Worm (Caenorhabditis elegans) whole organism, late embryonic: Measurements from ENCODE around the gene T13F2.6.

ENCODE experiments used
- C08G9.2 ChIP-seq: sonication (generic microtip); optimal IDR thresholded peaks from 2 replicates; lab custom pipeline; 2016; ENCODE audit warnings: mild to moderate bottlenecking, missing genetic modification characterization, moderate library complexity, missing compliant biosample characterization
- ceh-14 ChIP-seq: sonication (generic microtip); optimal IDR thresholded peaks from 2 replicates; lab custom pipeline; 2016; ENCODE audit warnings: missing genotype, missing genetic modification characterization, missing compliant biosample characterization
- ceh-18 ChIP-seq: sonication (generic microtip); optimal IDR thresholded peaks from 2 replicates; lab custom pipeline; 2016; ENCODE audit warnings: missing genetic modification characterization, missing compliant biosample characterization
- dve-1 ChIP-seq: sonication (generic microtip); optimal IDR thresholded peaks from 2 replicates; lab custom pipeline; 2017; ENCODE audit warnings: antibody characterized with exemption, mild to moderate bottlenecking, missing genetic modification characterization, missing compliant biosample characterization
- elt-2 ChIP-seq: sonication (generic microtip); optimal IDR thresholded peaks from 2 replicates; lab custom pipeline; 2016; ENCODE audit warnings: missing genetic modification reagents, missing genetic modification characterization, missing compliant biosample characterization
- gmeb-2 ChIP-seq: sonication (generic microtip); optimal IDR thresholded peaks from 2 replicates; lab custom pipeline; 2016; ENCODE audit warnings: missing genetic modification characterization, inconsistent platforms, missing compliant biosample characterization
- hlh-6 ChIP-seq: sonication (generic microtip); optimal IDR thresholded peaks from 2 replicates; lab custom pipeline; 2016; ENCODE audit warnings: missing genotype, missing genetic modification characterization, missing compliant biosample characterization
- madf-2 ChIP-seq: sonication (generic microtip); optimal IDR thresholded peaks from 2 replicates; lab custom pipeline; 2017; ENCODE audit warnings: missing genetic modification characterization, missing compliant biosample characterization
- mec-3 ChIP-seq: sonication (generic microtip); optimal IDR thresholded peaks from 2 replicates; lab custom pipeline; 2016; ENCODE audit warnings: borderline replicate concordance, missing genetic modification characterization, missing compliant biosample characterization
- pha-4 ChIP-seq: fragments of 150-350 bp; optimal IDR thresholded peaks from 2 replicates; lab custom pipeline; 2018; ENCODE audit warnings: missing biosample characterization, missing genetic modification reagents, missing genetic modification characterization
- ref-2 ChIP-seq: sonication (generic microtip); optimal IDR thresholded peaks from 2 replicates; lab custom pipeline; 2016; ENCODE audit warnings: missing genetic modification characterization, missing compliant biosample characterization
- unc-42 ChIP-seq: sonication (generic microtip); optimal IDR thresholded peaks from 2 replicates; lab custom pipeline; 2016; ENCODE audit warnings: missing genotype, missing genetic modification characterization, missing compliant biosample characterization

- TF ChIP-seq unc-42 (tag; lab: Kevin White, UChicago) (no peak), gmeb-2 (tag; lab: Kevin White, UChicago) (no peak), ref-2 (tag; lab: Kevin White, UChicago) (no peak), ceh-14 (tag; lab: Kevin White, UChicago) (no peak), mec-3 (no peak), ceh-18 (no peak), pha-4 (tag; lab: Kevin White, UChicago) (no peak), madf-2 (tag; lab: Kevin White, UChicago) (no peak), hlh-6 (tag; lab: Kevin White, UChicago) (no peak), elt-2 (no peak), C08G9.2 (no peak), dve-1 (tag; lab: Kevin White, UChicago) (no peak)
These were observed 24.6 kb downstream of the T13F2.6 start, which contains the start of gene fat-3 for ce11 chrIV:9802711-9803110.
